Worm (Caenorhabditis elegans) whole organism, L2 larva: ENCODE results near the gene C33C12.1.
"Not testable (repeated sequence)": the region's sequence is repeated elsewhere in the genome, so short reads cannot be mapped to it uniquely, and the experiment has no call there.

ENCODE experiments used
- Y55F3AM.14 ChIP-seq: fragments of 200-800 bp; sonication (Bioruptor generic); optimal IDR thresholded peaks from 2 replicates; lab custom pipeline; 2018; ENCODE audit warnings: mild to moderate bottlenecking, missing genetic modification characterization, missing compliant biosample characterization
- ama-1 ChIP-seq: fragments of 150-350 bp; optimal IDR thresholded peaks from 2 replicates; lab custom pipeline; 2018; ENCODE audit warnings: inconsistent platforms
- blmp-1 ChIP-seq: sonication (generic microtip); optimal IDR thresholded peaks from 2 replicates; lab custom pipeline; 2017; ENCODE audit warnings: missing genetic modification characterization, mild to moderate bottlenecking, missing compliant biosample characterization, antibody characterized with exemption, moderate library complexity; ENCODE audit not compliant: insufficient read depth
- egl-27 ChIP-seq: sonication (generic microtip); optimal IDR thresholded peaks from 3 replicates; lab custom pipeline; 2017; ENCODE audit warnings: missing biosample characterization, missing genetic modification reagents, missing genetic modification characterization
- elt-1 ChIP-seq: fragments of 150-350 bp; optimal IDR thresholded peaks from 2 replicates; lab custom pipeline; 2014; ENCODE audit warnings: missing biosample characterization, missing genetic modification characterization
- fos-1 ChIP-seq: fragments of 150-350 bp; optimal IDR thresholded peaks from 2 replicates; lab custom pipeline; 2014; ENCODE audit warnings: missing biosample characterization, missing genetic modification characterization
- lin-11 ChIP-seq: fragments of 150-350 bp; sonication (generic microtip); optimal IDR thresholded peaks from 2 replicates; lab custom pipeline; 2014; ENCODE audit warnings: missing biosample characterization, missing genetic modification characterization, inconsistent platforms, mixed read lengths
- lin-13 ChIP-seq: fragments of 150-350 bp; optimal IDR thresholded peaks from 2 replicates; lab custom pipeline; 2014; ENCODE audit warnings: missing biosample characterization, missing genetic modification reagents, missing genetic modification characterization
- lsy-2 ChIP-seq, 2 experiments: fragments of 150-350 bp in 1 of 2; sonication (generic microtip) in 1 of 2; optimal IDR thresholded peaks; 2 replicates each; lab custom pipeline; 2014 to 2017; ENCODE audit warnings: missing biosample characterization in 2 of 2, missing genetic modification characterization in 2 of 2
- mdl-1 ChIP-seq, 2 experiments: fragments of 150-350 bp in 1 of 2; sonication (generic microtip) in 1 of 2; optimal IDR thresholded peaks; 2 replicates each; lab custom pipeline; 2017; ENCODE audit warnings: missing biosample characterization in 2 of 2, missing genetic modification characterization in 2 of 2
- skn-1 ChIP-seq: sonication (generic microtip); optimal IDR thresholded peaks from 2 replicates; lab custom pipeline; 2017; ENCODE audit warnings: missing biosample characterization, missing genetic modification characterization
- unc-62 ChIP-seq: fragments of 150-350 bp; optimal IDR thresholded peaks from 2 replicates; lab custom pipeline; 2014; ENCODE audit warnings: missing biosample characterization, missing genetic modification reagents, missing genetic modification characterization
- ztf-11 ChIP-seq: sonication (generic microtip); optimal IDR thresholded peaks from 2 replicates; lab custom pipeline; 2017; ENCODE audit warnings: missing biosample characterization, missing genetic modification characterization

ce11 chrII:2153708-2154107, 44.3 kb upstream of the C33C12.1 start, which contains the start of gene math-18:
- TF ChIP-seq mdl-1 (tag; optimal IDR thresholded peaks at IDR 0.05; lab: Kevin White, UChicago); elt-1; egl-27 (tag; lab: Kevin White, UChicago); ztf-11; blmp-1; ama-1 (lab: Kevin White, UChicago); lsy-2 (tag; optimal IDR thresholded peaks at IDR 0.05; lab: Kevin White, UChicago); skn-1 (tag; lab: Kevin White, UChicago); lin-11 (tag; lab: Kevin White, UChicago); lin-13 (GFP tag; lab: Kevin White, UChicago); Y55F3AM.14; fos-1; unc-62 (GFP tag; lab: Kevin White, UChicago): not testable (repeated sequence)
